Comparison of ENCODE assay signal across 1 fruit fly cellular context in the genomic region with DNA sequence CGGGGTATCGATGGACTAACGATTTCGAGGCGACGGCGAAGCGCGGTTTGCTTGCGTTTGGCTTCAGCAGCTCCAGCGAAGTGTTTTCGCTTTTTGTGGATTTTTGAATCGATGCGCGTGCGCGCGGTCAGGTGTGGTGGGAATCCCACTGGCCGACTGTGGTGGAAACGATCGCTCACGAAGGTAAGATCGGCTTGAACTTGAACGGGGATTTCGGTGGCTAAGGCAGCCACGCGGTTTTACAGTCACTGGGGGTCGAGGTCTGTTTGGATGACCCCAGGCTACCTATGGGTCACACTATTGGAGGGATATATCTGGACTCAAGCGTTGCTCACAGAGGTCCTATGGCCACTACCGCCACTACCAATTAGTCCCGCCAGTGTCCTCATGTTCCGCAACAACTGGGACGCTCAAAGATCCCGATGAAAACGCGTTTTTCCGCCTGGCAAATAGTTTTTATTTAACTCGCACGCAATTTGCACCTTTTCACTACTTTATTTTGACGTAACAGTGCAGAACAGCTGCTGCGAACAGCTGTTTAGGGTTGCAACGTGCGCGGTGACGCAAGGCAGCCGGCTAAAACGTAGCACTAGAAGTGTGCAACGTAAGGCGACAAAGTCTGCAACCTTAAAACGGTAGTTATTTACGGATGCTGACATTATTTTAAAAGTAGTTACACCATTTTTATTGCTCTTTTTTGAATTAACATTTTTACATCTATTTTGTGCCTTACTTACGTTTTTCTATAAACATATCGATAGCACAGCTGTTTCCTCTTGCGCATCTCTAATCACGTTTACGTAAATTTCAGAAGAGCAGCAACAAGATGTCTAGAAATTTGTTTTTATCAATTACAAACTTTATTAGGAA.
TF ChIP-seq lines count a peak whose summit lies in the region.

A gene (minus strand): TSS at position 516 of the 870 bp plus-strand sequence.
A gene (plus strand): TSS at position 780 of the 870 bp plus-strand sequence.

TF ChIP-seq in whole organism, embryonic, 481 proteins besides CTCF, POLR2A, EP300 and RAD21 (continued from another document and continues in another):
- no peak for TF ChIP-seq Optix (GFP tag; IDR thresholded peaks at IDR 0.05; lab: Robert Waterston, UW)
- TF ChIP-seq CG14014 (GFP tag; IDR thresholded peaks at IDR 0.05; lab: Robert Waterston, UW): no peak
- peak; percentile 22 for TF ChIP-seq maf-S (GFP tag; optimal IDR thresholded peaks at IDR 0.05; lab: Kevin White, UChicago)
- peak; percentile 30; the same call in 1 of the 2 replicates for TF ChIP-seq inv (GFP tag; IDR thresholded peaks at IDR 0.05; lab: Robert Waterston, UW; ENCODE audit: partially characterized antibody)
- peak; percentile 80 for TF ChIP-seq H15 (GFP tag; IDR thresholded peaks at IDR 0.05; lab: Robert Waterston, UW)
- peak; percentile 71 to 99 for TF ChIP-seq Pdp1 (GFP tag; optimal IDR thresholded peaks at IDR 0.05; lab: Kevin White, UChicago)
- no peak for TF ChIP-seq CG5953 (GFP tag; IDR thresholded peaks at IDR 0.05; lab: Robert Waterston, UW)
- TF ChIP-seq CG7928 (GFP tag; optimal IDR thresholded peaks at IDR 0.05; lab: Kevin White, UChicago): peak; percentile 67
- no peak; the same call in 2 of the 3 replicates for TF ChIP-seq zen2 (GFP tag; IDR thresholded peaks at IDR 0.05; lab: Robert Waterston, UW; ENCODE audit: partially characterized antibody)
- TF ChIP-seq CG13123 (GFP tag; optimal IDR thresholded peaks at IDR 0.05; lab: Kevin White, UChicago): no peak
- peak; percentile 70 for TF ChIP-seq lilli (GFP tag; optimal IDR thresholded peaks at IDR 0.05; lab: Kevin White, UChicago)
- TF ChIP-seq CG9797 (GFP tag; optimal IDR thresholded peaks at IDR 0.05; lab: Kevin White, UChicago): peak; percentile 42
- TF ChIP-seq esg (GFP tag; conservative IDR thresholded peaks at IDR 0.05; lab: Robert Waterston, UW): no peak
- peak; percentile 74 for TF ChIP-seq dysf (GFP tag; IDR thresholded peaks at IDR 0.05; lab: Robert Waterston, UW)
- TF ChIP-seq CG8944 (GFP tag; optimal IDR thresholded peaks at IDR 0.05; lab: Kevin White, UChicago): peak; percentile 72
- TF ChIP-seq Hr78 (GFP tag; optimal IDR thresholded peaks at IDR 0.05; lab: Kevin White, UChicago): peak in 1 of 2 experiments; percentile 100
- TF ChIP-seq tio (GFP tag; optimal IDR thresholded peaks at IDR 0.05; lab: Kevin White, UChicago): no peak
- no peak for TF ChIP-seq cad (GFP tag; optimal IDR thresholded peaks at IDR 0.05; lab: Kevin White, UChicago)
- TF ChIP-seq CG12236 (GFP tag; optimal IDR thresholded peaks at IDR 0.05; lab: Kevin White, UChicago): no peak
- no peak for TF ChIP-seq CG6854 (GFP tag; optimal IDR thresholded peaks at IDR 0.05; lab: Kevin White, UChicago)
- peak; percentile 77 for TF ChIP-seq sna (GFP tag; IDR thresholded peaks at IDR 0.05; lab: Robert Waterston, UW; ENCODE audit: partially characterized antibody)
- peak; percentile 60 for TF ChIP-seq CG10366 (GFP tag; IDR thresholded peaks at IDR 0.05; lab: Robert Waterston, UW)
- TF ChIP-seq odd (GFP tag; optimal IDR thresholded peaks at IDR 0.05; lab: Kevin White, UChicago): peak; percentile 26
- TF ChIP-seq sd (tag; optimal IDR thresholded peaks at IDR 0.05; lab: Kevin White, UChicago): no peak
- TF ChIP-seq CG10147 (GFP tag; optimal IDR thresholded peaks at IDR 0.05; lab: Kevin White, UChicago): peak; percentile 38
- peak; percentile 58 for TF ChIP-seq CHES-1-like (GFP tag; optimal IDR thresholded peaks at IDR 0.05; lab: Kevin White, UChicago)
- TF ChIP-seq CG3281 (GFP tag; optimal IDR thresholded peaks at IDR 0.05; lab: Kevin White, UChicago): peak; percentile 42
- TF ChIP-seq prd (optimal IDR thresholded peaks at IDR 0.05; lab: Kevin White, UChicago): no peak
- TF ChIP-seq prd (GFP tag; IDR thresholded peaks at IDR 0.05; lab: Robert Waterston, UW): peak; percentile 94
- TF ChIP-seq Doc3 (GFP tag; IDR thresholded peaks at IDR 0.05; lab: Robert Waterston, UW; ENCODE audit: partially characterized antibody): peak; percentile 86
- peak; percentile 74; the same call in 2 of the 3 replicates for TF ChIP-seq CG34224 (GFP tag; IDR thresholded peaks at IDR 0.05; lab: Robert Waterston, UW; ENCODE audit: partially characterized antibody)
- TF ChIP-seq CG1024 (GFP tag; IDR thresholded peaks at IDR 0.05; lab: Robert Waterston, UW): peak; percentile 68
- TF ChIP-seq MTF-1 (GFP tag; optimal IDR thresholded peaks at IDR 0.05; lab: Kevin White, UChicago; ENCODE audit: borderline replicate concordance): no peak
- TF ChIP-seq CG7745 (tag; optimal IDR thresholded peaks at IDR 0.05; lab: Kevin White, UChicago): no peak
- peak; percentile 56 for TF ChIP-seq CG15479 (GFP tag; optimal IDR thresholded peaks at IDR 0.05; lab: Kevin White, UChicago)
- no peak for TF ChIP-seq CG3407 (GFP tag; optimal IDR thresholded peaks at IDR 0.05; lab: Kevin White, UChicago)
- no peak for TF ChIP-seq gsb-n (tag; optimal IDR thresholded peaks at IDR 0.05; lab: Kevin White, UChicago)
- TF ChIP-seq kah (GFP tag; optimal IDR thresholded peaks at IDR 0.05; lab: Kevin White, UChicago): no peak
- TF ChIP-seq sug (tag; optimal IDR thresholded peaks at IDR 0.05; lab: Kevin White, UChicago): peak; percentile 58
- no peak for TF ChIP-seq CG12071 (GFP tag; optimal IDR thresholded peaks at IDR 0.05; lab: Kevin White, UChicago)
- peak; percentile 33 for TF ChIP-seq CG4617 (GFP tag; optimal IDR thresholded peaks at IDR 0.05; lab: Kevin White, UChicago; ENCODE audit: borderline replicate concordance)
- no peak for TF ChIP-seq pb (GFP tag; optimal IDR thresholded peaks at IDR 0.05; lab: Kevin White, UChicago)
- TF ChIP-seq Opbp (GFP tag; IDR thresholded peaks at IDR 0.05; lab: Robert Waterston, UW; ENCODE audit: partially characterized antibody): peak; percentile 24; the same call in 1 of the 3 replicates
- no peak for TF ChIP-seq salm (tag; optimal IDR thresholded peaks at IDR 0.05; lab: Kevin White, UChicago)
- peak; percentile 85 for TF ChIP-seq al (GFP tag; IDR thresholded peaks at IDR 0.05; lab: Robert Waterston, UW)
- no peak for TF ChIP-seq CrebB (tag; optimal IDR thresholded peaks at IDR 0.05; lab: Kevin White, UChicago)
- TF ChIP-seq en (GFP tag; optimal IDR thresholded peaks at IDR 0.05; lab: Kevin White, UChicago): no peak
- TF ChIP-seq unpg (GFP tag; optimal IDR thresholded peaks at IDR 0.05; lab: Kevin White, UChicago): peak; percentile 53
- peak; percentile 41 for TF ChIP-seq bcd (GFP tag; optimal IDR thresholded peaks at IDR 0.05; lab: Kevin White, UChicago)
- no peak for TF ChIP-seq ash1 (GFP tag; optimal IDR thresholded peaks at IDR 0.05; lab: Kevin White, UChicago)
- peak; percentile 75 for TF ChIP-seq row (GFP tag; IDR thresholded peaks at IDR 0.05; lab: Robert Waterston, UW)
- TF ChIP-seq pan (optimal IDR thresholded peaks at IDR 0.05; lab: Kevin White, UChicago): no peak
- TF ChIP-seq pan (GFP tag; optimal IDR thresholded peaks at IDR 0.05 in 1 of 2, IDR thresholded peaks at IDR 0.05 in 1 of 2): peak in 1 of 2 experiments; percentile 89
- peak; percentile 42 for TF ChIP-seq eyg (GFP tag; optimal IDR thresholded peaks at IDR 0.05; lab: Kevin White, UChicago)
- no peak for TF ChIP-seq Usf (GFP tag; optimal IDR thresholded peaks at IDR 0.05; lab: Kevin White, UChicago)
- TF ChIP-seq CG32772 (GFP tag; IDR thresholded peaks at IDR 0.05; lab: Robert Waterston, UW): peak; percentile 72
- peak; percentile 94 for TF ChIP-seq Sry-δ (GFP tag; optimal IDR thresholded peaks at IDR 0.05; lab: Kevin White, UChicago)
- TF ChIP-seq disco-r (GFP tag; optimal IDR thresholded peaks at IDR 0.05; lab: Kevin White, UChicago): no peak
- TF ChIP-seq luna (GFP tag; optimal IDR thresholded peaks at IDR 0.05; lab: Kevin White, UChicago): no peak
- TF ChIP-seq CG12219 (GFP tag; optimal IDR thresholded peaks at IDR 0.05; lab: Kevin White, UChicago): no peak
- peak; percentile 78 for TF ChIP-seq mam (GFP tag; optimal IDR thresholded peaks at IDR 0.05; lab: Kevin White, UChicago)
- TF ChIP-seq Nf-YB (GFP tag; optimal IDR thresholded peaks at IDR 0.05; lab: Kevin White, UChicago): no peak
- peak; percentile 15 for TF ChIP-seq BtbVII (GFP tag; optimal IDR thresholded peaks at IDR 0.05; lab: Kevin White, UChicago)
- peak; percentile 24 for TF ChIP-seq gcm (GFP tag; optimal IDR thresholded peaks at IDR 0.05; lab: Kevin White, UChicago)
- peak; percentile 30 for TF ChIP-seq grau (tag; optimal IDR thresholded peaks at IDR 0.05; lab: Kevin White, UChicago)
- no peak for TF ChIP-seq CG11398 (GFP tag; optimal IDR thresholded peaks at IDR 0.05; lab: Kevin White, UChicago)
- no peak for TF ChIP-seq CG10431 (GFP tag; optimal IDR thresholded peaks at IDR 0.05; lab: Kevin White, UChicago)
- no peak for TF ChIP-seq CG17912 (GFP tag; optimal IDR thresholded peaks at IDR 0.05; lab: Kevin White, UChicago)
- peak; percentile 54 for TF ChIP-seq stwl (tag; optimal IDR thresholded peaks at IDR 0.05; lab: Kevin White, UChicago)
- TF ChIP-seq CG15073 (GFP tag; optimal IDR thresholded peaks at IDR 0.05; lab: Kevin White, UChicago): no peak
- TF ChIP-seq chm (GFP tag; IDR thresholded peaks at IDR 0.05; lab: Robert Waterston, UW): no peak
- TF ChIP-seq tll (GFP tag; optimal IDR thresholded peaks at IDR 0.05; lab: Kevin White, UChicago): peak in 1 of 2 experiments; percentile 13
- TF ChIP-seq CG18764 (GFP tag; optimal IDR thresholded peaks at IDR 0.05; lab: Kevin White, UChicago): peak; percentile 79
- TF ChIP-seq CG11695 (GFP tag; IDR thresholded peaks at IDR 0.05; lab: Robert Waterston, UW): peak; percentile 78; the same call in 2 of the 3 replicates
- TF ChIP-seq vfl (GFP tag; optimal IDR thresholded peaks at IDR 0.05; lab: Kevin White, UChicago): peak; percentile 36
- TF ChIP-seq CG4282 (GFP tag; optimal IDR thresholded peaks at IDR 0.05; lab: Kevin White, UChicago): no peak
- peak; percentile 78 for TF ChIP-seq E2f2 (GFP tag; IDR thresholded peaks at IDR 0.05; lab: Robert Waterston, UW)
- TF ChIP-seq CG11560 (tag; IDR thresholded peaks at IDR 0.05; lab: Robert Waterston, UW): peak; percentile 27; the same call in 1 of the 3 replicates
- no peak for TF ChIP-seq CG42726 (GFP tag; IDR thresholded peaks at IDR 0.05; lab: Robert Waterston, UW; ENCODE audit: partially characterized antibody)
- TF ChIP-seq CG14050 (GFP tag; IDR thresholded peaks at IDR 0.05; lab: Robert Waterston, UW): no peak
- peak; percentile 82 for TF ChIP-seq CG11456 (GFP tag; IDR thresholded peaks at IDR 0.05; lab: Robert Waterston, UW)
- peak; percentile 52 for TF ChIP-seq crc (GFP tag; optimal IDR thresholded peaks at IDR 0.05; lab: Kevin White, UChicago)
- TF ChIP-seq CG6813 (GFP tag; optimal IDR thresholded peaks at IDR 0.05; lab: Kevin White, UChicago): no peak
- peak; percentile 91 for TF ChIP-seq Xrp1 (GFP tag; IDR thresholded peaks at IDR 0.05; lab: Robert Waterston, UW)
- TF ChIP-seq CG16815 (GFP tag; optimal IDR thresholded peaks at IDR 0.05; lab: Kevin White, UChicago): no peak
- no peak for TF ChIP-seq CG7963 (GFP tag; IDR thresholded peaks at IDR 0.05; lab: Robert Waterston, UW; ENCODE audit: partially characterized antibody)
- peak; percentile 59 for TF ChIP-seq sisA (GFP tag; IDR thresholded peaks at IDR 0.05; lab: Robert Waterston, UW)
- TF ChIP-seq CG14441 (GFP tag; IDR thresholded peaks at IDR 0.05; lab: Robert Waterston, UW): peak; percentile 88
- peak; percentile 45 for TF ChIP-seq CG13424 (tag; optimal IDR thresholded peaks at IDR 0.05; lab: Kevin White, UChicago)
- peak; percentile 70 for TF ChIP-seq ssp (GFP tag; IDR thresholded peaks at IDR 0.05; lab: Robert Waterston, UW)
- peak; percentile 68 for TF ChIP-seq ci (GFP tag; IDR thresholded peaks at IDR 0.05; lab: Robert Waterston, UW)
- TF ChIP-seq Ets65A (GFP tag; lab: Kevin White, UChicago): peak; percentile 95
- TF ChIP-seq NFAT (GFP tag; IDR thresholded peaks at IDR 0.05; lab: Robert Waterston, UW): peak; percentile 62; the same call in 1 of the 2 replicates
- no peak for TF ChIP-seq CG6683 (GFP tag; optimal IDR thresholded peaks at IDR 0.05; lab: Kevin White, UChicago)
- no peak for TF ChIP-seq ro (GFP tag; IDR thresholded peaks at IDR 0.05; lab: Robert Waterston, UW)
- TF ChIP-seq CG2199 (GFP tag; IDR thresholded peaks at IDR 0.05; lab: Robert Waterston, UW): no peak
- TF ChIP-seq ase (GFP tag; IDR thresholded peaks at IDR 0.05; lab: Robert Waterston, UW): peak; percentile 77
- peak; percentile 75 for TF ChIP-seq Ada2b (GFP tag; IDR thresholded peaks at IDR 0.05; lab: Robert Waterston, UW)
- peak; percentile 51 for TF ChIP-seq zen (tag; optimal IDR thresholded peaks at IDR 0.05; lab: Kevin White, UChicago)
- no peak for TF ChIP-seq z (GFP tag; IDR thresholded peaks at IDR 0.05; lab: Robert Waterston, UW)
- TF ChIP-seq cwo (GFP tag; optimal IDR thresholded peaks at IDR 0.05; lab: Kevin White, UChicago): no peak
- peak; percentile 24 for TF ChIP-seq kni (GFP tag; optimal IDR thresholded peaks at IDR 0.05; lab: Kevin White, UChicago)
- peak; percentile 45 for TF ChIP-seq CG15514 (GFP tag; optimal IDR thresholded peaks at IDR 0.05; lab: Kevin White, UChicago)
- no peak for TF ChIP-seq CG5180 (GFP tag; optimal IDR thresholded peaks at IDR 0.05; lab: Kevin White, UChicago)
- no peak for TF ChIP-seq HmgD (GFP tag; optimal IDR thresholded peaks at IDR 0.05; lab: Kevin White, UChicago)
- TF ChIP-seq ara (GFP tag; IDR thresholded peaks at IDR 0.05; lab: Robert Waterston, UW): peak; percentile 94
- TF ChIP-seq CG17385 (GFP tag; optimal IDR thresholded peaks at IDR 0.05; lab: Kevin White, UChicago): peak; percentile 27
- no peak for TF ChIP-seq insv (GFP tag; optimal IDR thresholded peaks at IDR 0.05; lab: Kevin White, UChicago)
- TF ChIP-seq CG1602 (GFP tag; optimal IDR thresholded peaks at IDR 0.05; lab: Kevin White, UChicago): peak; percentile 8
- peak; percentile 71; the same call in 1 of the 3 replicates for TF ChIP-seq CG3726 (GFP tag; IDR thresholded peaks at IDR 0.05; lab: Robert Waterston, UW)
- TF ChIP-seq CG6254 (GFP tag; optimal IDR thresholded peaks at IDR 0.05; lab: Kevin White, UChicago): no peak
- TF ChIP-seq CG30431 (GFP tag; optimal IDR thresholded peaks at IDR 0.05; lab: Kevin White, UChicago): no peak
- TF ChIP-seq zfh1 (GFP tag; IDR thresholded peaks at IDR 0.05; lab: Robert Waterston, UW): peak; percentile 90
- TF ChIP-seq ind (GFP tag; optimal IDR thresholded peaks at IDR 0.05; lab: Kevin White, UChicago): peak; percentile 83
- no peak for TF ChIP-seq Doc2 (GFP tag; IDR thresholded peaks at IDR 0.05; lab: Robert Waterston, UW)
- peak; percentile 66 for TF ChIP-seq HLH4C (GFP tag; IDR thresholded peaks at IDR 0.05; lab: Robert Waterston, UW; ENCODE audit: partially characterized antibody)
- no peak for TF ChIP-seq CG7556 (GFP tag; optimal IDR thresholded peaks at IDR 0.05; lab: Kevin White, UChicago)
- TF ChIP-seq Myb (GFP tag; optimal IDR thresholded peaks at IDR 0.05; lab: Kevin White, UChicago): no peak
- no peak for TF ChIP-seq lab (GFP tag; optimal IDR thresholded peaks at IDR 0.05; lab: Kevin White, UChicago)
